Worm (Caenorhabditis elegans): ENCODE data around the gene lron-14.

The lron-14 gene

DNA sequence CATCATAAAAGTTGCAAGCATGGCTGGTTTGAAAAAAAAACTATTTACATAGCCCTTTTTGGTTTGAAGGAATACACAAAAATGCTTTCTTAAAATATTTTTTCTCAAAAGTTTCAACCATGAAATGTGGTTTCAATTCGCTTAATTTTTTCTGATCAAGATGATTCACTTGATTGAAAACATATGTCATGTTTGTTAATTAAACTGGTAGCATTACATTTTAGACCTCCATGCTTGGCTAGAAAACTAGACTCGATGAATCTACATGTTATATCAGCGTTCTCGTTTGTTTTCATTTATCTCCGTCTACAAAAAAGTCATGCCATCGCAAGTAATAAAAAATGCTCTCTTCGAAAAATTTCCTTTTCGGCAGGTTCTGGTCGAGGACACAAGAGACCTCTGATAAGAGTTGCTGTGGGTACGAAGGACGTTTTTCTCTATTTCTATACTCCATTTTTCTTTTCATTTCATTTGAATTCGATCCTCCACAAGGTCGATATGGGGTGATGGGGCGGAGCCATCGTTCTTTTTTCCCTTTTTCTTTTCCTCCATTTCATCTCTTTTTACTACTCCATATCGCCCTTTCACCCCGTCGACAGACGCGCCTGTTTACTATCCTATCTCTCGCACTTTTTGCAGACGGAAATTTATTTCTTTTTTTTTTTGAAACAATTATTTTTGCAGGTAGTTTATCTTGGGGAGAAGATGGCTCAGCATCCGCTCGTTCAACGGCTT lies 40.6 kb downstream of the lron-14 start, which contains the start of gene elo-1:
Gene elo-1, plus strand, starts transcription at position 685 of the 735 bp plus-strand sequence.
- TF ChIP-seq odd-2 (tag; optimal IDR thresholded peaks at IDR 0.05): no peak

DNA sequence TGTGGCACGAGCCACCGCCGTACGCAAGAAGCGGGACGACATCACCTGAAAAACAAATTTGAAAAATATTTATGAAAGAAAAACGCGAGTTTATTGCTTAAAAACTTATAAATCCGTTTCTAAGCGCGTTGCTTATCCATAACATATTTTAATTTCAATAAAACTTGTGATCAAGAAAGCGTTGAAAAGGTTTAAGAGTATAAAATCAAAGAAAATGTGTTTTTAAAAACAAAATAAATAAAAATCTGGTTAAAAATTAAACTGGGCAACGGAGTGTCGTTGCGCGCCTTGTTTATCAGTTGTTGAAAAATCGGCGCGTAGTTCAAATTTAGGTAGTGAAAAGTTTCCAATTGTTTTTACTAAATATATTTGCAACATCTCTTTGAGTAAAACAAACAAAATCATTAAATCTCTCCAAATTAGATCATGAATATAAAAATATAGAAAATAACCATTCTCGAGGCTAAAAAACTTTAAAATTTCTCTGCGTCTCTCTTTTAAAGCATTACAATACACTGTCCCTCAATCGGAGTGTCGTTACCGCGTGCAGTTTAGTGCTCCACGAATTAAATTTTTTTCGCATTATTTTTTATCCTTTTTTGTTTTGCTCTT lies 41.5 kb downstream of the lron-14 start, which contains the start of gene ndua-5:
Gene ndua-5, minus strand, starts transcription at position 51 of the 612 bp plus-strand sequence.
- peak; percentile 60 for TF ChIP-seq unc-42 (tag; optimal IDR thresholded peaks at IDR 0.05)
- TF ChIP-seq fkh-10 (GFP tag; optimal IDR thresholded peaks at IDR 0.05): no peak

DNA sequence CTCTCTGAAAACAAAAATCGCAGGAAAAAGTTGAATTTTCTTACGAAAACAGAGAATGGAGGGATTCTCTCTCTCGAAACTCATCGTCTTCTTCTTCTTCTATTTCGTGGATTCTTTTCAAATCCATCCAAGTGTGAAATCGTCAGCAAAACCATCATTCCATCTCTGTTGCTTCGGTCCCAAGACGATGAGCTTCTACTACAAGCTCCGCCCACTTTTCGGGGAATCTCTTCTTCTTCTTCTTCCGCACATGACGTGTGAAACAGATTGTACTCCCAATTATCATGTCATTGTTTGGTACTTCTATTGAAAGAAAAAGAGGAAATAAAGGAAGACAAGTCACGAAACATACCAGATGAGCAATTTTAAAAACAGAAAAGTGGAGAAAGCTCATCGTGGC lies 43.3 kb downstream of the lron-14 start:
- TF ChIP-seq ceh-31 (tag; optimal IDR thresholded peaks at IDR 0.05) (peak; percentile 52), zip-5 (tag; optimal IDR thresholded peaks at IDR 0.05) (no peak), ttx-3 (tag; optimal IDR thresholded peaks at IDR 0.05) (no peak)

DNA sequence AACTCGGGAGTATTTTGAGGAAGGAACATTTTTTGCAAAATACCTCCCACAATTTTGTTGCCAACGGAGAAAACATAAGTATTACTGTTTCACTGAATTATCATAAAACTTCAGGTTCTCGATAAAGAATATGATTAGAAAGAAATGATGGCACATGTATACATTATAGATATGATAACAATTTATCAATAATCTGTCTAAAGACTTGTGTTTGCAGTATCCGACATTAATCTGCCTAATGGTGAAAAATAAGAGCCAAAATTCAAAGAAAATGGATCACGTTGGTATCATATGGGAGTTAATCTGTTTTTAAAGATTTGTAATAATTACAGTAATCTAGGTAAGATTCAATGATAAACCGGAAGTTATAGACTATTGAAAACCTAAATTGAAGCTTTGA lies 45.8 kb downstream of the lron-14 start:
- TF ChIP-seq gmeb-2 (tag; optimal IDR thresholded peaks at IDR 0.05) (no peak), elt-2 (tag; optimal IDR thresholded peaks at IDR 0.05) (peak; percentile 52)

DNA sequence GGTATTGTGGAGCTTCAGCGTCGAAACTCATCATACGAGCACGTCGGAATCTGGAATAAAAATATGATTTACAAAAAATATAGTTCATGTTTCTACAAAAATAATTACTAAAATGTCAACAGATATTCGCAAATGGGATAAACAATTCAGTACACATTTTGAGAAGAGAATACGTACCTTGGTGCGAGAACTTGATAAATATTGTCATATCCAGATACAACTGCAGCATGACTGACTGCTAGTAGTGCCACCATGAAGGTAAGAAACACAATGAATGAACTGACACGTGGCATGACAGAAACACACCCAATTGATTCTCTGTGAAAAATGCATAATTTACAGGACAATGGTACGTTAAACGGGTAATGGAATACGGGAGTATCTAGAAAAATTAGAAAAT lies 47.8 kb downstream of the lron-14 start, which contains the start of gene nlp-35:
Gene nlp-35, minus strand, starts transcription at position 319 of the 400 bp plus-strand sequence.
- TF ChIP-seq odd-2 (tag; optimal IDR thresholded peaks at IDR 0.05) (no peak), ceh-30 (tag; optimal IDR thresholded peaks at IDR 0.05) (no peak), che-1 (tag; optimal IDR thresholded peaks at IDR 0.05) (no peak), ceh-34 (tag; optimal IDR thresholded peaks at IDR 0.05) (no peak), tbx-7 (tag; optimal IDR thresholded peaks at IDR 0.05) (no peak), madf-2 (tag; optimal IDR thresholded peaks at IDR 0.05) (no peak), ceh-24 (tag; optimal IDR thresholded peaks at IDR 0.05) (no peak), ceh-6 (GFP tag; optimal IDR thresholded peaks at IDR 0.05) (no peak), pha-4 (tag; optimal IDR thresholded peaks at IDR 0.05) (no peak), ets-4 (tag; optimal IDR thresholded peaks at IDR 0.05) (no peak), npax-4 (tag; optimal IDR thresholded peaks at IDR 0.05) (no peak), pat-9 (tag; optimal IDR thresholded peaks at IDR 0.05) (no peak), K02D7.2 (tag; optimal IDR thresholded peaks at IDR 0.05) (no peak), hlh-30 (tag; optimal IDR thresholded peaks at IDR 0.05; ENCODE audit: insufficient read depth) (no peak)

DNA sequence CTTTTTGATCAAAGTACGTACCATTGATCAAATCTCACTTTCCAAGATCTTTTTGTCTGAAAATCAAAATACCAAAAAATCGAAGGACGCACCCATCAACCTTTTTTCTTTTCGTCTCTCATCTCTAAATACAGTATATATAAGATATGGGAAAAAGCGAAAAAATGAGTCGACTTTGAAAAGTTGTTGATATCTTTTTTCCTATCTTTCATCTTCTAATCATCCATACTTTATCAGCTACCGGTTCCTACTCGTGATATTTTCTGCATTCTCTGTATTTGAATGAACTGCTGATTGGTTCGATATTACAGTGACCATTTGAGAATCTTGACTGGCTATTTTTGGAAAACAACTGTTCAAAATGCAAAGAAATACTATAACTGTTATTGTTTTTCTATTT lies 49.6 kb downstream of the lron-14 start, which contains the start of gene C33A12.19:
Gene C33A12.19, plus strand, starts transcription at position 169 of the 400 bp plus-strand sequence.
- no peak for TF ChIP-seq sdc-2 (tag; optimal IDR thresholded peaks at IDR 0.05)
- TF ChIP-seq pha-2 (tag; optimal IDR thresholded peaks at IDR 0.05): no peak
- TF ChIP-seq rnt-1 (tag; optimal IDR thresholded peaks at IDR 0.05): no peak
- TF ChIP-seq hlh-30 (tag; optimal IDR thresholded peaks at IDR 0.05; ENCODE audit: insufficient read depth): no peak
- no peak for TF ChIP-seq pqm-1 (tag; optimal IDR thresholded peaks at IDR 0.05)
- no peak for TF ChIP-seq gmeb-2 (tag; optimal IDR thresholded peaks at IDR 0.05)
- TF ChIP-seq elt-2 (tag; optimal IDR thresholded peaks at IDR 0.05): no peak
- no peak for TF ChIP-seq hlh-6 (tag; optimal IDR thresholded peaks at IDR 0.05)
- no peak for TF ChIP-seq unc-55 (GFP tag; optimal IDR thresholded peaks at IDR 0.05)
- TF ChIP-seq pax-1 (tag; optimal IDR thresholded peaks at IDR 0.05): no peak
- TF ChIP-seq tbx-7 (tag; optimal IDR thresholded peaks at IDR 0.05): no peak
- TF ChIP-seq eyg-1 (tag; optimal IDR thresholded peaks at IDR 0.05): no peak
- TF ChIP-seq K09A11.1 (tag; optimal IDR thresholded peaks at IDR 0.05; ENCODE audit: insufficient read depth): no peak
- no peak for TF ChIP-seq ets-4 (tag; optimal IDR thresholded peaks at IDR 0.05)
- no peak for TF ChIP-seq pat-9 (tag; optimal IDR thresholded peaks at IDR 0.05)
- TF ChIP-seq hlh-13 (GFP tag; optimal IDR thresholded peaks at IDR 0.05): no peak
